Fruit fly (Drosophila melanogaster) whole organism, embryonic: Measurements from ENCODE around the gene CG10431.
A peak's percentile ranks its signal among the peaks of the same experiment; 100 is the strongest.

ENCODE experiments used
- Bdp1 ChIP-seq: fragments of 200-800 bp; sonication (Bioruptor generic); optimal IDR thresholded peaks from 3 replicates; lab custom pipeline; 2016; ENCODE audit warnings: missing biosample characterization, missing genetic modification characterization
- Bgb ChIP-seq: fragments of 200-800 bp; sonication (Bioruptor generic); IDR thresholded peaks from 2 replicates; pipeline ENCODE4 v1.3.6; 2022; ENCODE audit warnings: missing biosample characterization, missing genetic modification characterization; ENCODE audit not compliant: partially characterized antibody
- CG10366 ChIP-seq: fragments of 200-800 bp; sonication (Bioruptor generic); IDR thresholded peaks from 2 replicates; pipeline ENCODE4 v1.3.6; 2022; ENCODE audit warnings: missing biosample characterization, missing genetic modification characterization
- CG11093 ChIP-seq: fragments of 200-800 bp; sonication (Bioruptor generic); IDR thresholded peaks from 3 replicates; pipeline ENCODE4 v1.3.6; 2022; ENCODE audit warnings: missing biosample characterization, missing genetic modification characterization
- CG12071 ChIP-seq: fragments of 200-800 bp; sonication (Bioruptor generic); optimal IDR thresholded peaks from 3 replicates; lab custom pipeline; 2018; ENCODE audit warnings: missing biosample characterization, mild to moderate bottlenecking, missing genetic modification characterization
- CG12104 ChIP-seq: fragments of 200-800 bp; sonication (Bioruptor generic); optimal IDR thresholded peaks from 3 replicates; lab custom pipeline; 2016; ENCODE audit warnings: missing biosample characterization, missing genetic modification characterization
- CG13894 ChIP-seq: fragments of 200-800 bp; sonication (Bioruptor generic); optimal IDR thresholded peaks from 3 replicates; lab custom pipeline; 2018; ENCODE audit warnings: missing biosample characterization, mild to moderate bottlenecking, missing genetic modification characterization, moderate library complexity
- CG14710 ChIP-seq: fragments of 200-800 bp; sonication (Bioruptor generic); optimal IDR thresholded peaks from 3 replicates; lab custom pipeline; 2019; ENCODE audit warnings: missing biosample characterization, mild to moderate bottlenecking, missing genetic modification characterization, moderate library complexity
- CG17359 ChIP-seq: fragments of 200-800 bp; sonication (Bioruptor generic); optimal IDR thresholded peaks from 3 replicates; lab custom pipeline; 2018; ENCODE audit warnings: missing biosample characterization, mild to moderate bottlenecking, missing genetic modification characterization, moderate library complexity
- CG17361 ChIP-seq: fragments of 200-800 bp; sonication (Bioruptor generic); IDR thresholded peaks from 3 replicates; pipeline ENCODE4 v1.3.6; 2022; ENCODE audit warnings: missing biosample characterization, missing genetic modification characterization
- CG17612 ChIP-seq: fragments of 200-800 bp; sonication (Bioruptor generic); IDR thresholded peaks from 2 replicates; pipeline ENCODE4 v1.3.6; 2022; ENCODE audit warnings: missing biosample characterization, missing genetic modification characterization
- CG17802 ChIP-seq: fragments of 200-800 bp; sonication (Bioruptor generic); optimal IDR thresholded peaks from 2 replicates; lab custom pipeline; 2018; ENCODE audit warnings: missing biosample characterization, mild to moderate bottlenecking, missing genetic modification characterization, moderate library complexity
- CG2712 ChIP-seq: fragments of 200-800 bp; optimal IDR thresholded peaks from 3 replicates; lab custom pipeline; 2019; ENCODE audit warnings: missing biosample characterization, mild to moderate bottlenecking, missing genetic modification characterization, moderate library complexity
- CG32767 ChIP-seq: fragments of 200-800 bp; sonication (Bioruptor generic); IDR thresholded peaks from 2 replicates; pipeline ENCODE4 v1.3.6; 2022; ENCODE audit warnings: missing biosample characterization, missing genetic modification characterization
- CG3995 ChIP-seq: fragments of 200-800 bp; sonication (Bioruptor generic); optimal IDR thresholded peaks from 3 replicates; lab custom pipeline; 2016; ENCODE audit warnings: missing biosample characterization, missing genetic modification characterization
- CG43689 ChIP-seq: fragments of 200-800 bp; sonication (Bioruptor generic); IDR thresholded peaks from 2 replicates; pipeline ENCODE4 v1.3.6; 2022; ENCODE audit warnings: missing biosample characterization, missing genetic modification characterization
- CG4854 ChIP-seq: fragments of 200-800 bp; sonication (Bioruptor generic); optimal IDR thresholded peaks from 2 replicates; lab custom pipeline; 2016; ENCODE audit warnings: missing biosample characterization, missing genetic modification characterization, inconsistent platforms
- CG5180 ChIP-seq: fragments of 200-800 bp; sonication (Bioruptor generic); optimal IDR thresholded peaks from 3 replicates; lab custom pipeline; 2017; ENCODE audit warnings: missing biosample characterization, missing genetic modification characterization, mild to moderate bottlenecking, moderate library complexity, missing genetic modification reagents
- CG6689 ChIP-seq: fragments of 200-800 bp; sonication (Bioruptor generic); IDR thresholded peaks from 2 replicates; pipeline ENCODE4 v1.3.6; 2022; ENCODE audit warnings: missing biosample characterization, missing genetic modification characterization
- CG6791 ChIP-seq: fragments of 200-800 bp; sonication (Bioruptor generic); IDR thresholded peaks from 3 replicates; pipeline ENCODE4 v1.3.6; 2022; ENCODE audit warnings: missing biosample characterization, missing genetic modification characterization; ENCODE audit not compliant: partially characterized antibody
- CG7556 ChIP-seq: fragments of 200-800 bp; sonication (Bioruptor generic); optimal IDR thresholded peaks from 2 replicates; lab custom pipeline; 2017; ENCODE audit warnings: missing biosample characterization, mild to moderate bottlenecking, missing genetic modification characterization
- CG7928 ChIP-seq: fragments of 200-800 bp; sonication (Bioruptor generic); optimal IDR thresholded peaks from 2 replicates; lab custom pipeline; 2017; ENCODE audit warnings: missing biosample characterization, mild to moderate bottlenecking, missing genetic modification characterization
- CG7963 ChIP-seq: fragments of 200-800 bp; sonication (Bioruptor generic); IDR thresholded peaks from 3 replicates; pipeline ENCODE4 v1.3.6; 2022; ENCODE audit warnings: missing biosample characterization, missing genetic modification characterization; ENCODE audit not compliant: partially characterized antibody
- CG8924 ChIP-seq: fragments of 200-800 bp; optimal IDR thresholded peaks from 3 replicates; lab custom pipeline; 2019; ENCODE audit warnings: missing biosample characterization, mild to moderate bottlenecking, missing genetic modification characterization, moderate library complexity
- CG9609 ChIP-seq: fragments of 200-800 bp; sonication (Bioruptor generic); optimal IDR thresholded peaks from 3 replicates; lab custom pipeline; 2016; ENCODE audit warnings: missing biosample characterization, missing genetic modification characterization
- Doc3 ChIP-seq: fragments of 200-800 bp; sonication (Bioruptor generic); IDR thresholded peaks from 3 replicates; pipeline ENCODE4 v1.3.6; 2022; ENCODE audit warnings: missing biosample characterization, missing genetic modification characterization; ENCODE audit not compliant: partially characterized antibody
- Dp ChIP-seq: fragments of 200-800 bp; sonication (Bioruptor generic); optimal IDR thresholded peaks from 2 replicates; lab custom pipeline; 2018; ENCODE audit warnings: missing biosample characterization, mild to moderate bottlenecking, missing genetic modification characterization, moderate library complexity
- ERR ChIP-seq: fragments of 200-800 bp; sonication (Bioruptor generic); optimal IDR thresholded peaks from 2 replicates; lab custom pipeline; 2016; ENCODE audit warnings: missing biosample characterization, missing genetic modification characterization
- Fer3 ChIP-seq: fragments of 200-800 bp; sonication (Bioruptor generic); optimal IDR thresholded peaks from 2 replicates; lab custom pipeline; 2018; ENCODE audit warnings: missing biosample characterization, mild to moderate bottlenecking, missing genetic modification characterization, moderate library complexity
- Lhr ChIP-seq: fragments of 200-800 bp; sonication (Bioruptor generic); optimal IDR thresholded peaks from 3 replicates; lab custom pipeline; 2017; ENCODE audit warnings: mild to moderate bottlenecking, missing biosample characterization, missing genetic modification reagents, missing genetic modification characterization
- Med ChIP-seq: fragments of 200-800 bp; sonication (Bioruptor generic); peaks from one replicate; lab custom pipeline; 2016; ENCODE audit warnings: missing biosample characterization, missing genetic modification characterization, mild to moderate bottlenecking, inconsistent platforms, moderate library complexity
- Neu2 ChIP-seq: fragments of 200-800 bp; sonication (Bioruptor generic); optimal IDR thresholded peaks from 3 replicates; lab custom pipeline; 2016; ENCODE audit warnings: missing biosample characterization, missing genetic modification characterization, borderline replicate concordance
- Sry-β ChIP-seq: fragments of 200-800 bp; sonication (Bioruptor generic); optimal IDR thresholded peaks from 2 replicates; lab custom pipeline; 2018; ENCODE audit warnings: missing biosample characterization, mild to moderate bottlenecking, missing genetic modification characterization, moderate library complexity
- Sry-δ ChIP-seq: fragments of 200-800 bp; sonication (Bioruptor generic); optimal IDR thresholded peaks from 2 replicates; lab custom pipeline; 2016; ENCODE audit warnings: missing biosample characterization, missing genetic modification characterization
- al ChIP-seq: fragments of 200-800 bp; sonication (Bioruptor generic); IDR thresholded peaks from 2 replicates; pipeline ENCODE4 v1.3.6; 2022; ENCODE audit warnings: missing biosample characterization, missing genetic modification characterization
- bbx ChIP-seq: fragments of 200-800 bp; sonication (Bioruptor generic); IDR thresholded peaks from 2 replicates; pipeline ENCODE4 v1.3.6; 2022; ENCODE audit warnings: missing biosample characterization, missing genetic modification characterization; ENCODE audit not compliant: partially characterized antibody
- bsh ChIP-seq, 2 experiments: fragments of 200-800 bp; sonication (Bioruptor generic); optimal IDR thresholded peaks; 2 replicates each; lab custom pipeline; 2017 to 2018; ENCODE audit warnings: mild to moderate bottlenecking in 2 of 2, missing biosample characterization in 2 of 2, missing genetic modification characterization in 2 of 2, moderate library complexity in 1 of 2
- chm ChIP-seq: fragments of 200-800 bp; sonication (Bioruptor generic); IDR thresholded peaks from 2 replicates; pipeline ENCODE4 v1.3.6; 2022; ENCODE audit warnings: missing biosample characterization, missing genetic modification characterization
- en ChIP-seq: fragments of 200-800 bp; sonication (Bioruptor generic); optimal IDR thresholded peaks from 2 replicates; lab custom pipeline; 2016; ENCODE audit warnings: missing biosample characterization, missing genetic modification characterization
- exex ChIP-seq: fragments of 200-800 bp; sonication (Bioruptor generic); optimal IDR thresholded peaks from 4 replicates; lab custom pipeline; 2018; ENCODE audit warnings: missing biosample characterization, mild to moderate bottlenecking, missing genetic modification characterization, moderate library complexity
- gro ChIP-seq: fragments of 200-800 bp; sonication (Bioruptor generic); optimal IDR thresholded peaks from 2 replicates; lab custom pipeline; 2016; ENCODE audit warnings: missing biosample characterization, missing genetic modification characterization
- hth ChIP-seq: fragments of >200 bp; optimal IDR thresholded peaks from 2 replicates; lab custom pipeline; 2017; ENCODE audit warnings: inconsistent platforms
- kah ChIP-seq: fragments of 200-800 bp; sonication (Bioruptor generic); optimal IDR thresholded peaks from 2 replicates; lab custom pipeline; 2018; ENCODE audit warnings: missing biosample characterization, mild to moderate bottlenecking, missing genetic modification characterization
- mld ChIP-seq: fragments of 200-800 bp; sonication (Bioruptor generic); IDR thresholded peaks from 3 replicates; pipeline ENCODE4 v1.3.6; 2022; ENCODE audit warnings: missing biosample characterization, missing genetic modification characterization; ENCODE audit not compliant: partially characterized antibody
- ranshi ChIP-seq: fragments of 200-800 bp; sonication (Bioruptor generic); IDR thresholded peaks from 2 replicates; pipeline ENCODE4 v1.3.6; 2022; ENCODE audit warnings: missing biosample characterization, missing genetic modification characterization
- row ChIP-seq: fragments of 200-800 bp; sonication (Bioruptor generic); IDR thresholded peaks from 3 replicates; pipeline ENCODE4 v1.3.6; 2022; ENCODE audit warnings: missing biosample characterization, missing genetic modification characterization
- sima ChIP-seq: fragments of 200-800 bp; sonication (Bioruptor generic); optimal IDR thresholded peaks from 2 replicates; lab custom pipeline; 2016; ENCODE audit warnings: missing biosample characterization, missing genetic modification characterization
- sr ChIP-seq: fragments of 200-800 bp; sonication (Bioruptor generic); IDR thresholded peaks from 3 replicates; pipeline ENCODE4 v1.3.6; 2022; ENCODE audit warnings: missing biosample characterization, missing genetic modification characterization
- vnd ChIP-seq: fragments of 200-800 bp; sonication (Bioruptor generic); IDR thresholded peaks from 3 replicates; pipeline ENCODE4 v1.3.6; 2022; ENCODE audit warnings: missing biosample characterization, missing genetic modification characterization; ENCODE audit not compliant: partially characterized antibody
- wek ChIP-seq: fragments of 200-800 bp; sonication (Bioruptor generic); optimal IDR thresholded peaks from 3 replicates; lab custom pipeline; 2018; ENCODE audit warnings: missing biosample characterization, mild to moderate bottlenecking, missing genetic modification characterization, moderate library complexity

CG10431 gene

DNA sequence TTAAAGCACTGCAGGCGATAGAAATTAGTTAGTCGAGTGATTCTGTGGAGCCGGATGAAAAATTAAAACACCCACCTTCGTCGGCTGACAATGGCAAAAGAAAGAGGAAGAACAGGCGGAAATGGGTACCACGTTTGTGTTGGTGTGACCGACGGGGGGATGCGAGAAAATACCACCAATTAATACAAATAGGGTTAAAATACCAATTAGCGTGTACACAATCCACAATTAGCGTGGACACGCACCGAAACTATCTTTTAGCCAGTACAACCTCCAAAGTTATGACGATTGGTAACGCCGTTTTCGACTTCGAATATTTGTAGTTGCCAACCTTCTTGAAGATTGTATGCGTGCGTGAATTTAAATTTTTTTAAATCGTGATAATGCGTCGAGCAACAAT is 34.6 kb downstream of the CG10431 start, which contains the start of gene RpL30 (continued):
- TF ChIP-seq Sry-β (GFP tag; lab: Kevin White, UChicago) (peak; percentile 61), CG17802 (tag; lab: Kevin White, UChicago) (peak; percentile 62), ranshi (peak; percentile 89), en (peak; percentile 84), gro (GFP tag; lab: Kevin White, UChicago) (peak; percentile 90), sima (peak; percentile 64), CG5180 (GFP tag; lab: Kevin White, UChicago) (peak; percentile 70), hth (lab: Kevin White, UChicago) (no peak), CG12071 (GFP tag; lab: Kevin White, UChicago) (peak; percentile 95), CG7963 (GFP tag; lab: Robert Waterston, UW) (0 out of 3 replicates have a peak, but pooled peaks have one; percentile 13), Bgb (GFP tag; lab: Robert Waterston, UW) (peak; percentile 76), Sry-δ (peak; percentile 82), CG10366 (GFP tag; lab: Robert Waterston, UW) (peak; percentile 75), ERR (GFP tag; lab: Kevin White, UChicago) (peak; percentile 80), CG7928 (GFP tag; lab: Kevin White, UChicago) (peak; percentile 75), Dp (peak; percentile 95), chm (GFP tag; lab: Robert Waterston, UW) (peak; percentile 96), CG17361 (GFP tag; lab: Robert Waterston, UW) (peak; percentile 78), CG7556 (GFP tag; lab: Kevin White, UChicago) (peak; percentile 82), CG6689 (peak; percentile 71), Lhr (GFP tag; lab: Kevin White, UChicago) (peak; percentile 99), CG8924 (peak; percentile 87), Med (GFP tag; lab: Kevin White, UChicago) (peak; percentile 99), CG11093 (GFP tag; lab: Robert Waterston, UW) (no peak), CG14710 (tag; lab: Kevin White, UChicago) (peak; percentile 92), CG2712 (tag; lab: Kevin White, UChicago) (peak; percentile 87), CG17359 (tag; lab: Kevin White, UChicago) (peak; percentile 88), Neu2 (GFP tag; lab: Kevin White, UChicago) (peak; percentile 58), CG4854 (GFP tag; lab: Kevin White, UChicago) (peak; percentile 98), CG17612 (peak; percentile 74; the same call in 1 of the 2 replicates), CG13894 (tag; lab: Kevin White, UChicago) (peak; percentile 92), Fer3 (tag; lab: Kevin White, UChicago) (peak; percentile 92), al (GFP tag; lab: Robert Waterston, UW) (peak; percentile 79), bsh (GFP tag; optimal IDR thresholded peaks at IDR 0.05; lab: Kevin White, UChicago) (peak; percentile 81 to 82), CG6791 (GFP tag; lab: Robert Waterston, UW) (peak; percentile 64), exex (tag; lab: Kevin White, UChicago) (peak; percentile 81), CG43689 (GFP tag; lab: Robert Waterston, UW) (peak; percentile 55; the same call in 1 of the 2 replicates), Doc3 (GFP tag; lab: Robert Waterston, UW) (peak; percentile 26; the same call in 1 of the 3 replicates), CG3995 (GFP tag; lab: Kevin White, UChicago) (peak; percentile 74), sr (peak; percentile 89), CG9609 (peak; percentile 92), row (GFP tag; lab: Robert Waterston, UW) (peak; percentile 60), mld (GFP tag; lab: Robert Waterston, UW) (no peak), bbx (peak; percentile 63), CG12104 (GFP tag; lab: Kevin White, UChicago) (peak; percentile 91), Bdp1 (GFP tag; lab: Kevin White, UChicago) (peak; percentile 75), kah (GFP tag; lab: Kevin White, UChicago) (peak; percentile 88), wek (GFP tag; lab: Kevin White, UChicago) (peak; percentile 90), vnd (GFP tag; lab: Robert Waterston, UW) (no peak), CG32767 (GFP tag; lab: Robert Waterston, UW) (peak; percentile 56)
